Fruit fly (Drosophila melanogaster) whole organism, adult: Measurements from ENCODE around the gene CG14034.

ENCODE experiments used
- CG11617 ChIP-seq: fragments of 200-800 bp; sonication (Bioruptor generic); optimal IDR thresholded peaks from 2 replicates; lab custom pipeline; 2017; ENCODE audit warnings: mild to moderate bottlenecking, missing biosample characterization, missing genetic modification reagents, missing genetic modification characterization
- CG12768 ChIP-seq: fragments of 200-800 bp; sonication (Bioruptor generic); optimal IDR thresholded peaks from 2 replicates; lab custom pipeline; 2017; ENCODE audit warnings: missing biosample characterization, missing genetic modification characterization, mild to moderate bottlenecking, moderate library complexity, missing genetic modification reagents
- CG14711 ChIP-seq: fragments of 200-800 bp; sonication (Bioruptor generic); optimal IDR thresholded peaks from 2 replicates; lab custom pipeline; 2018; ENCODE audit warnings: missing biosample characterization, mild to moderate bottlenecking, missing genetic modification characterization, moderate library complexity
- CG1620 ChIP-seq: fragments of 200-800 bp; sonication (Bioruptor generic); optimal IDR thresholded peaks from 2 replicates; lab custom pipeline; 2016; ENCODE audit warnings: missing biosample characterization, missing genetic modification characterization
- CG33017 ChIP-seq: fragments of 200-800 bp; sonication (Bioruptor generic); optimal IDR thresholded peaks from 2 replicates; lab custom pipeline; 2018; ENCODE audit warnings: missing biosample characterization, mild to moderate bottlenecking, missing genetic modification characterization, moderate library complexity
- CG5204 ChIP-seq: fragments of 200-800 bp; sonication (Bioruptor generic); optimal IDR thresholded peaks from 2 replicates; lab custom pipeline; 2016; ENCODE audit warnings: missing biosample characterization, missing genetic modification characterization
- CG7045 ChIP-seq: fragments of 200-800 bp; sonication (Bioruptor generic); optimal IDR thresholded peaks from 2 replicates; lab custom pipeline; 2017; ENCODE audit warnings: missing biosample characterization, mild to moderate bottlenecking, missing genetic modification characterization
- CG7101 ChIP-seq: fragments of 200-800 bp; sonication (Bioruptor generic); optimal IDR thresholded peaks from 2 replicates; lab custom pipeline; 2018; ENCODE audit warnings: missing biosample characterization, mild to moderate bottlenecking, missing genetic modification characterization, moderate library complexity
- Clk ChIP-seq: fragments of 200-800 bp; sonication (Bioruptor generic); optimal IDR thresholded peaks from 2 replicates; lab custom pipeline; 2017; ENCODE audit warnings: missing biosample characterization, missing genetic modification characterization
- Crg-1 ChIP-seq: fragments of 200-800 bp; sonication (Bioruptor generic); optimal IDR thresholded peaks from 2 replicates; lab custom pipeline; 2016; ENCODE audit warnings: missing biosample characterization, missing genetic modification characterization
- Hr96 ChIP-seq: fragments of 200-800 bp; sonication (Bioruptor generic); optimal IDR thresholded peaks from 2 replicates; lab custom pipeline; 2016; ENCODE audit warnings: missing biosample characterization, missing genetic modification characterization
- Mnt ChIP-seq: fragments of 200-800 bp; sonication (Bioruptor generic); optimal IDR thresholded peaks from 2 replicates; lab custom pipeline; 2016; ENCODE audit warnings: missing biosample characterization, mild to moderate bottlenecking, missing genetic modification characterization
- bab1 ChIP-seq: fragments of 200-800 bp; sonication (Bioruptor generic); optimal IDR thresholded peaks from 3 replicates; lab custom pipeline; 2019; ENCODE audit warnings: missing biosample characterization, mild to moderate bottlenecking, missing genetic modification characterization, moderate library complexity
- cic ChIP-seq: fragments of 200-800 bp; sonication (Bioruptor generic); optimal IDR thresholded peaks from 2 replicates; lab custom pipeline; 2017; ENCODE audit warnings: missing biosample characterization, mild to moderate bottlenecking, missing genetic modification characterization, moderate library complexity
- cnc ChIP-seq, 2 experiments: fragments of >200 bp; optimal IDR thresholded peaks; 2 replicates each; lab custom pipeline; 2017
- kay ChIP-seq: fragments of 200-800 bp; sonication (Bioruptor generic); peaks from one replicate; lab custom pipeline; 2016; ENCODE audit warnings: missing biosample characterization, missing genetic modification characterization, borderline replicate concordance
- ovo ChIP-seq: fragments of 200-800 bp; sonication (Bioruptor generic); optimal IDR thresholded peaks from 2 replicates; lab custom pipeline; 2016; ENCODE audit warnings: missing biosample characterization, missing genetic modification characterization
- pad ChIP-seq: fragments of 200-800 bp; sonication (Bioruptor generic); optimal IDR thresholded peaks from 3 replicates; lab custom pipeline; 2017; ENCODE audit warnings: missing biosample characterization, missing genetic modification characterization, mild to moderate bottlenecking, moderate library complexity, missing genetic modification reagents
- tj ChIP-seq: fragments of 200-800 bp; sonication (Bioruptor generic); optimal IDR thresholded peaks from 3 replicates; lab custom pipeline; 2017; ENCODE audit warnings: missing biosample characterization, mild to moderate bottlenecking, missing genetic modification characterization, moderate library complexity
- toe ChIP-seq: fragments of 200-800 bp; sonication (Bioruptor generic); optimal IDR thresholded peaks from 2 replicates; lab custom pipeline; 2016; ENCODE audit warnings: missing biosample characterization, missing genetic modification characterization

CG14034 gene

DNA sequence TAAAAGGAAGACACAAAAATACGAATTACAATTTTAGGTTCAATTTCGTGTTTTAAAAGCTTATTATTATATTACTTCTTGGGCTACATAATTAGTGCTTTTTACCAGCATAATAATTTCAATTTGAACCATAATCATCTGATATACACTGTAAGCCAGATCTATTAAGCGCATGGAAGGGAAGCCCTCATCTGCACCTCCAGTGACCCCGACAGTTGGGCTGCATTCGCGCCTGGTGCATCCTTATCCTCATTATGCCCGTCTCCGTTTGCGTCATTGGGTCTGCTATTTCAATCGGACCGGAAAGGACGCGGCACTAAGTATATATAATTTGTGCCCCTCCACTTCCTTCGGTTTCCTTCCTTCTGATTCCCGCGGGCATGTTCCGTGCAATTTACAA is 35.4 kb upstream of the CG14034 start:
- TF ChIP-seq cic (no peak), kay (GFP tag; lab: Kevin White, UChicago) (no peak), CG7045 (GFP tag; lab: Kevin White, UChicago) (no peak), CG5204 (no peak), Mnt (GFP tag; lab: Kevin White, UChicago) (no peak), Clk (no peak)

DNA sequence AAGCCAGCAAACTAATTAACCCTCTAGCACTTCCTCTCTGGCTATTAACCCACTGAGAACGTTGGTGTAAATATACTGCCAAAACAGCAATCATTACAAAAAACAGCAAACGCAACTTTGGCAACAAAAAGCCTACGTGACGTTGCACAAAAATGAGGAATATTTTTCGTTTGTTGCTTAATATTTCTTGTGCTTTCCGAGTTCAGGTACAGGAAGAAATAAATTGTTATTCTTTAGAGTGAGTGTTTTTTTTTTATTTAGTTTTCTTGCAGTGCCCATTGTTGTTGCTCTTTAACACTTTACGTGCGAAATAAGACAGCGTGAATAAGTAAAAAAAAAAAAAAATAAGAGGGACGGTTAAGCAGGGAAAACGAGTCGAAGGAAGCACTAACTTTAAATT is 34.8 kb upstream of the CG14034 start:
- TF ChIP-seq toe (no peak), kay (GFP tag; lab: Kevin White, UChicago) (peak; percentile 25)

DNA sequence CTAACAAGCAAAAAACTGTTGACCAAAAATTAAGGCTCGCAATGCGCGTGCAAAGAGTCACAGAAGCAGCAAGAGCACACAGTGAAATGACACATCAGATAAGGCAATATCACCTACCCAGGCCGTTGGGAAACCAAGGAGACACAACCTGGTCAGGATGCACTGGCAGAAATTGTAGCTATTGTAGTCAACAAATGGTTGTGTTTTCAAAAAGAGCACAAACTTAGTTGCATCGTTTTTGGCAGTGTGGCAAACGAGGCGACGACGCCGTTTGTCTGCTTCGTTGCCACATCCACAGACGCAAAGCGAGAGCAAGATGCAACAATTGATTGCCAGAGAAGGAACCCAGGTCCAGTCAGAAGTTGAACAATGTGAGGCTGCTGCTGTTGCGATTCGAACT is 33.4 kb upstream of the CG14034 start:
- TF ChIP-seq ovo (GFP tag; lab: Kevin White, UChicago), result no peak
- no peak for TF ChIP-seq CG7045 (GFP tag; lab: Kevin White, UChicago)
- TF ChIP-seq CG5204, result no peak
- no peak for TF ChIP-seq CG33017 (tag; lab: Kevin White, UChicago)
- TF ChIP-seq Hr96 (GFP tag; lab: Kevin White, UChicago), result no peak
- TF ChIP-seq tj (GFP tag; lab: Kevin White, UChicago), result no peak
- TF ChIP-seq CG7101, result no peak
- TF ChIP-seq Clk, result no peak
- TF ChIP-seq toe, result no peak
- TF ChIP-seq CG14711 (tag; lab: Kevin White, UChicago), result no peak
- TF ChIP-seq CG12768 (GFP tag; lab: Kevin White, UChicago), result no peak
- TF ChIP-seq bab1, result no peak
- TF ChIP-seq pad (GFP tag; lab: Kevin White, UChicago), result no peak
- no peak for TF ChIP-seq Crg-1 (GFP tag; lab: Kevin White, UChicago)
- TF ChIP-seq Mnt (GFP tag; lab: Kevin White, UChicago), result no peak
- TF ChIP-seq cic, result no peak
- no peak for TF ChIP-seq CG1620
- TF ChIP-seq CG11617 (GFP tag; lab: Kevin White, UChicago), result no peak
- TF ChIP-seq kay (GFP tag; lab: Kevin White, UChicago), result no peak
- no peak for TF ChIP-seq cnc (optimal IDR thresholded peaks at IDR 0.05; lab: Kevin White, UChicago)

DNA sequence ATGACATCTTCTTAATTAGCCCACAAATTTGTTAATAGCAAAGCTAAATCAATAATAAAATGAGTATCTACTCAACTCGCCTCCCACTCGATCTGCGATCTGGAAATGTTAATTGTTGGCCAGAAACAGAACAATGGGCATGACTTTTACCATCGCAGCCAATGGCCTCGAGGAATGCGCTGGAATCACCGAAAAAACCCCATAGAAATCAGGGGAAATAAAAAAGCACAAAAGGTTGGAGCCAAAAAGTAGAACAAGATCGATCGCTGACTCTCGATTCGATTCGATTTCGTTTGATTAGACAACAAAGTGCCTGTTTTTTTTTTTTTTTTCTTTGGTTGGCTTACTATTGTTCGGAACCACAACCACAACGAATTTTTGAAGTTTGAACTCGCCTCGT is 32.2 kb upstream of the CG14034 start:
- TF ChIP-seq Hr96 (GFP tag; lab: Kevin White, UChicago) (no peak), kay (GFP tag; lab: Kevin White, UChicago) (peak; percentile 73)

DNA sequence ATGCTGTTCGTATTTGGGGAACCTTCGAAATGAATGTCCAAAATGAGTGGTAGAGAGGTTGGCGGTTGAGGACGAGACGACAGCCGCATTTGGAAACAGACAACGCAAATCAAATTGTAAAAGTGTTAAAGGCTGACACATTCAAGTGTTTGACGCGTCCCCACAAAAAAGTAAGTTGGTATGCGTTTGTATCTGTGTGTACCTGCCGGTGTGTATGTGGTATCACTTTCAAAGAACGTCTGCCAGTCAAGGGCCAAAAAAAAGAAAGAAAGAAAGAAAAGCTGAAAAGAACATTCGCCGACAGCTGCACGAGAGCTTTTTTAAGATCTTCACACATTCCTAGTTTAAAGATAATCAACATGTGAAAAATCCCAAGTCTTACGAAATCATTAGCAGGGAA is 31.5 kb upstream of the CG14034 start:
- TF ChIP-seq CG12768 (GFP tag; lab: Kevin White, UChicago) (no peak), CG33017 (tag; lab: Kevin White, UChicago) (no peak), cic (no peak), pad (GFP tag; lab: Kevin White, UChicago) (no peak), CG7045 (GFP tag; lab: Kevin White, UChicago) (no peak)

DNA sequence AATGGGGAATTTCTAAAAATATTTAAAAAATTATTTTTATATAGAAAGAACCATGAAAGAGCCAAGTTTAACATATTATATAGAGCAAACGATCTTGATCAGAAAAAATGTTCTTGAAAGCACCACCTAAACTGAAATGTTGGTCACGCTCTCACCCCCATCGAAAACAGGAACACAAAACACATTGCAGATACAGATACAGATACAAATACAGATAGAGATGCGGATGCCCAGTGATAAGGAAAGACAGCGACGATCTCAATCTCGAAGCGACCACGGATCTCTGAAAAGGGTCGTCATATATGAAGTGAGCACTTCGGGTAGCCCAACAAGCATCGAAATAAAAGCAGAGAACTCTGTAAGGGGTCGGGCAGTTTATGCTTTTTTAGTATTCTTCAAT is 31.0 kb upstream of the CG14034 start:
- TF ChIP-seq bab1, result no peak
- TF ChIP-seq Mnt (GFP tag; lab: Kevin White, UChicago), result no peak
- TF ChIP-seq ovo (GFP tag; lab: Kevin White, UChicago), result no peak
- TF ChIP-seq CG7045 (GFP tag; lab: Kevin White, UChicago), result no peak
- no peak for TF ChIP-seq CG12768 (GFP tag; lab: Kevin White, UChicago)
- no peak for TF ChIP-seq tj (GFP tag; lab: Kevin White, UChicago)
- no peak for TF ChIP-seq CG1620

DNA sequence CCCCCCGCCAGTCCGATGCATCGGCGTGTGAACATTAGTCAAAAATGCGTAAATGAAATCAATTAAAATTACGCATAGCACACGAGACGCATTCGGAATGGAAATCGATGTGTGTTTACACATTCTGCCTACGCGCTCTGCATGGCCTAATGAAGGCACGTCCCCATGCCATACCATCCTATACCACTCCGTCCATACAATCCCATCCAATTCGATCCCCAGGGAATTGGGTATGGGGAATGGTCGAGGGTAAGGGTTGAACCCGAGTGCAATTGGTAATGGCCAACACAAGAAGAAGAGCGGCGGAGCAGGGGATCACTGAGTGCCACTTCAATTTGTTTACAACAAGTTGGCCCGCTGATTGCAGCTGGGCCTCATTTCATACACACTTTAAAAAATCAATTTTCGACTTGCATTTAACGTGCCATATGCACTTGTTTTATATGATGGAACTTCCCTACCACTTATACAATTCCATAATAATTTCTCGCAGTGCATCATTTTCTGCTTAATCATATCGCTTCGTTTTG is 29.1 kb upstream of the CG14034 start:
- TF ChIP-seq cic (peak; percentile 65), Hr96 (GFP tag; lab: Kevin White, UChicago) (peak; percentile 43), CG33017 (tag; lab: Kevin White, UChicago) (peak; percentile 61), Mnt (GFP tag; lab: Kevin White, UChicago) (peak; percentile 39), CG1620 (no peak), Clk (peak; percentile 36), toe (peak; percentile 43), kay (GFP tag; lab: Kevin White, UChicago) (no peak), ovo (GFP tag; lab: Kevin White, UChicago) (no peak), bab1 (no peak), pad (GFP tag; lab: Kevin White, UChicago) (no peak), CG14711 (tag; lab: Kevin White, UChicago) (peak; percentile 13), cnc (optimal IDR thresholded peaks at IDR 0.05; lab: Kevin White, UChicago) (no peak), CG7045 (GFP tag; lab: Kevin White, UChicago) (peak; percentile 35), tj (GFP tag; lab: Kevin White, UChicago) (no peak), CG12768 (GFP tag; lab: Kevin White, UChicago) (peak; percentile 60), CG7101 (peak; percentile 52), CG11617 (GFP tag; lab: Kevin White, UChicago) (peak; percentile 53), Crg-1 (GFP tag; lab: Kevin White, UChicago) (peak; percentile 41), CG5204 (peak; percentile 23)
